Fruit fly (Drosophila melanogaster) whole organism, prepupa: Measurements from ENCODE around the gene CG7530.

Experiments used
- Lpt ChIP-seq: fragments of 200-800 bp; sonication (Bioruptor generic); optimal IDR thresholded peaks from 3 replicates; lab custom pipeline; 2016; ENCODE audit warnings: missing biosample characterization, missing genetic modification characterization
- Smox ChIP-seq: fragments of 200-800 bp; sonication (Bioruptor generic); optimal IDR thresholded peaks from 3 replicates; lab custom pipeline; 2016; ENCODE audit warnings: missing biosample characterization, missing genetic modification characterization

DNA sequence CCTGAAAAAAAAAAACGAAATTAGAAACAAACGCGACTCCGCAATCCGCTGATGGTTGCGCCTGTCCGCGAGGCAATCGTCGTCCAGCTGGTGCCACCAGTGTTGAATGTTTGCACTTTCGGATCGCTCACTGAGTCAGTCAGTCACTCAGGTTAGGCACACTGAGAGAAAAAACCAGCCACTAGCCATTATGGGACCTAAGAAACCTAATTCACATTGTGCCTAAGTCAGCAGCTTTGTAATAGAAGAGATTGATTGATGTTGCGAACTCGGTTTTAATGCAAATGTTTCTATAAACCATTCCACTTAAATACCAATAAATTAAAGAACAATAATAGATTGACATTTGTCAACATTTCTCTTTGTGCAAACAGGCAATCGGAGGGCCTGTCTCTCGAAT lies 29.8 kb upstream of the CG7530 start:
- TF ChIP-seq Lpt (GFP tag; lab: Kevin White, UChicago), result peak; percentile 19
- no peak for TF ChIP-seq Smox (GFP tag; lab: Kevin White, UChicago)
